Worm (Caenorhabditis elegans) whole organism, midembryonic: ENCODE results near the gene F25B5.5.

ENCODE experiments used
- T22C8.4 ChIP-seq: fragments of 200-800 bp; sonication (Bioruptor generic); IDR thresholded peaks from 2 replicates; pipeline ENCODE4 v1.3.6; 2022; ENCODE audit warnings: missing genetic modification characterization, missing compliant biosample characterization
- cog-1 ChIP-seq: sonication (generic microtip); optimal IDR thresholded peaks from 2 replicates; lab custom pipeline; 2016; ENCODE audit warnings: missing genetic modification characterization, missing compliant biosample characterization
- flt-1 ChIP-seq: fragments of 200-800 bp; sonication (Bioruptor generic); IDR thresholded peaks from 2 replicates; pipeline ENCODE4 v1.3.6; 2022; ENCODE audit warnings: missing genetic modification characterization, missing compliant biosample characterization
- klf-2 ChIP-seq: fragments of 200-800 bp; sonication (Bioruptor generic); conservative IDR thresholded peaks from 2 replicates; pipeline ENCODE4 v1.3.6; 2022; ENCODE audit warnings: missing genetic modification reagents, missing genetic modification characterization, missing compliant biosample characterization
- med-1 ChIP-seq: sonication (generic microtip); optimal IDR thresholded peaks from 2 replicates; lab custom pipeline; 2017; ENCODE audit warnings: missing genetic modification characterization, mild to moderate bottlenecking, missing compliant biosample characterization, antibody characterized with exemption, missing genetic modification reagents; ENCODE audit not compliant: insufficient read depth
- ref-1 ChIP-seq: fragments of 200-800 bp; sonication (Bioruptor generic); conservative IDR thresholded peaks from 2 replicates; pipeline ENCODE4 v1.3.6; 2022; ENCODE audit warnings: missing genetic modification reagents, missing genetic modification characterization, missing compliant biosample characterization
- tab-1 ChIP-seq: fragments of 200-800 bp; sonication (Bioruptor generic); IDR thresholded peaks from 2 replicates; pipeline ENCODE4 v1.3.6; 2022; ENCODE audit warnings: missing genetic modification characterization, missing compliant biosample characterization
- ztf-23 ChIP-seq: fragments of 200-800 bp; sonication (Bioruptor generic); IDR thresholded peaks from 2 replicates; pipeline ENCODE4 v1.3.6; 2022; ENCODE audit warnings: missing genetic modification reagents, missing genetic modification characterization, missing compliant biosample characterization
- ztf-29 ChIP-seq: fragments of 200-800 bp; sonication (Bioruptor generic); IDR thresholded peaks from 2 replicates; pipeline ENCODE4 v1.3.6; 2022; ENCODE audit warnings: missing genetic modification reagents, missing genetic modification characterization, missing compliant biosample characterization

ce11 chrIII:5949817-5950216 is 3.9 kb upstream of the F25B5.5 start:
- TF ChIP-seq cog-1 (tag; lab: Kevin White, UChicago) (no peak), flt-1 (GFP tag; lab: Robert Waterston, UW) (no peak), med-1 (GFP tag; lab: Kevin White, UChicago) (no peak), tab-1 (GFP tag; lab: Robert Waterston, UW) (no peak), T22C8.4 (no peak), ztf-23 (GFP tag; lab: Robert Waterston, UW) (no peak), klf-2 (GFP tag; lab: Robert Waterston, UW) (no peak), ztf-29 (GFP tag; lab: Robert Waterston, UW) (no peak), ref-1 (GFP tag; lab: Robert Waterston, UW) (no peak)
